Fruit fly (Drosophila melanogaster): ENCODE measurements around the gene tant.

Gene tant

DNA sequence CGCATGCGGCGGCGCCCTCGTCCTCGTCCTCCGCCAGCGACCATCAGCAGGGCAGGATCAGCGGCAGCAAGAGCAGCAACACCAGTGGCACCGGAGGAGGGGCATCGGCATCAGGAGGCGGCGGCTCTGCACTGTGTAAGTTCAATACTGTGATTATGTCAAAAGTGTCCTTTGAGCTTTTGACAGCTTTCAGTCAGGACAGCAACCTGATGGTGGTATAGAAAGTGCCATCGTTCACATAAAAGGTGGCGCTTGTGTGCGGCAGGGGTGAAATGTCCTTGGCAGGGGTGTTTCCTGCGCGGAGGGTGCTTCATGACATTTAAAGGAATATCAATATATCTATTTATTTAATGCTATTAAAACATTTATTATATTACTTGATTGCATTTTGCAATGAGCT, 48.7 kb downstream of the tant start:
- TF ChIP-seq ey (GFP tag; optimal IDR thresholded peaks at IDR 0.05) (no peak), CrebA (GFP tag; optimal IDR thresholded peaks at IDR 0.05; ENCODE audit: borderline replicate concordance) (no peak), OdsH (GFP tag; optimal IDR thresholded peaks at IDR 0.05) (no peak), br (GFP tag; optimal IDR thresholded peaks at IDR 0.05) (no peak), h (GFP tag; optimal IDR thresholded peaks at IDR 0.05) (no peak), pan (optimal IDR thresholded peaks at IDR 0.05) (no peak), rgr (GFP tag; optimal IDR thresholded peaks at IDR 0.05) (no peak), Mio (GFP tag; optimal IDR thresholded peaks at IDR 0.05) (no peak), sage (GFP tag; optimal IDR thresholded peaks at IDR 0.05) (no peak), lola (GFP tag; optimal IDR thresholded peaks at IDR 0.05) (no peak), Hr78 (GFP tag; optimal IDR thresholded peaks at IDR 0.05) (no peak), HLH106 (tag; optimal IDR thresholded peaks at IDR 0.05) (no peak), woc (GFP tag; optimal IDR thresholded peaks at IDR 0.05) (no peak), jim (GFP tag; optimal IDR thresholded peaks at IDR 0.05) (no peak), Jra (GFP tag; optimal IDR thresholded peaks at IDR 0.05) (no peak), usp (GFP tag; optimal IDR thresholded peaks at IDR 0.05) (no peak), Dif (GFP tag; optimal IDR thresholded peaks at IDR 0.05; ENCODE audit: partially characterized antibody) (no peak)

DNA sequence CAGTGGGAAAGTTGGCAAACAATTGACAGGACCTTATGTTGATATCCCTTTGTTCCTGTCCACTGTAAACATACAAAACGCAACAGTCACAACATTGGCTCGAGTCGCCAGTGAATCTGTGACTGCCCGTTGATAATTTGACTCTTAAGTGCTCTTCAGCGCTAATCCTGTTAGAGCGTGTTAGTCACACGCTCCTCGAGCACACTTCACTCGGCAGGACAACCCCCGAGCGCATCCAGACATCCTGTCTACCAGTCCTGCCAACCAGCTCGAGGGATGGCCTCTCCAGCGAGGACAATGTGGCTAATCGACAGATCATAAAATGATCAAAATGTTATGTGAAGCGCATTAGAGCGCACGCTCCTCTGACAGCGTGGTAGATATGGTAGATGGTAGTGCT, 49.6 kb downstream of the tant start:
- TF ChIP-seq fru (GFP tag; optimal IDR thresholded peaks at IDR 0.05) = no peak
- TF ChIP-seq Hnf4 (GFP tag; optimal IDR thresholded peaks at IDR 0.05) = no peak
- no peak for TF ChIP-seq dsf (GFP tag; optimal IDR thresholded peaks at IDR 0.05; ENCODE audit: borderline replicate concordance)
- TF ChIP-seq ey (GFP tag; optimal IDR thresholded peaks at IDR 0.05) = no peak
- TF ChIP-seq CG32264 (GFP tag; optimal IDR thresholded peaks at IDR 0.05) = no peak
- no peak for TF ChIP-seq foxo (GFP tag; optimal IDR thresholded peaks at IDR 0.05)

DNA sequence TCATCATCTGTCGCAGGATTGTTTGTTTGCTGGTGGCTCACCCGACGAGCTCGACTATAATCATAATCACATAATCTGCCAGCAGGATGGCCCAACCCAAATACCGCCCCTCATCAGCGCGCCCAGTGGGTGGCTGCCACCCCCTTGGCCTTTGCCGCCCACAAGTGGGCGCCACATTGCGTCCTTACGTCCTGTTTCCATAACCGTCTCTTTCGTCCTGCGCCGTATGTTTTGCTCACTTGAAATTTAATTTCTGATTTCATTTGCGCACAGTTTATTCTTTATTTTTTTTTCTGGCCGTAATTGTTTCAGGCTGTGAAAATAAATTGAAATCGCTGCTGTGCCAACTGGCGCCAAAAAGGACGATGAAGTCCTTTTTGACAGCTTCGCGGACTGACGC, 50.5 kb downstream of the tant start:
- no peak for TF ChIP-seq Dif (GFP tag; optimal IDR thresholded peaks at IDR 0.05; ENCODE audit: partially characterized antibody)
- no peak for TF ChIP-seq GATAd (GFP tag; optimal IDR thresholded peaks at IDR 0.05)
- TF ChIP-seq psq (GFP tag; optimal IDR thresholded peaks at IDR 0.05) = no peak
- TF ChIP-seq HLH106 (tag; optimal IDR thresholded peaks at IDR 0.05) = no peak
- no peak for TF ChIP-seq pan (optimal IDR thresholded peaks at IDR 0.05)
- TF ChIP-seq Mio (GFP tag; optimal IDR thresholded peaks at IDR 0.05) = no peak
- no peak for TF ChIP-seq rgr (GFP tag; optimal IDR thresholded peaks at IDR 0.05)
- TF ChIP-seq sage (GFP tag; optimal IDR thresholded peaks at IDR 0.05) = no peak
- TF ChIP-seq sv (GFP tag; optimal IDR thresholded peaks at IDR 0.05) = no peak
- TF ChIP-seq dsf (GFP tag; optimal IDR thresholded peaks at IDR 0.05; ENCODE audit: borderline replicate concordance) = no peak
- no peak for TF ChIP-seq N (GFP tag; optimal IDR thresholded peaks at IDR 0.05)
- no peak for TF ChIP-seq woc (GFP tag; optimal IDR thresholded peaks at IDR 0.05)
- no peak for TF ChIP-seq Myc (optimal IDR thresholded peaks at IDR 0.05)
- TF ChIP-seq CrebA (GFP tag; optimal IDR thresholded peaks at IDR 0.05; ENCODE audit: borderline replicate concordance) = no peak
- TF ChIP-seq dmrt93B (GFP tag; optimal IDR thresholded peaks at IDR 0.05) = no peak
- no peak for TF ChIP-seq Abd-B (GFP tag; optimal IDR thresholded peaks at IDR 0.05)
- TF ChIP-seq Rel (GFP tag; optimal IDR thresholded peaks at IDR 0.05) = no peak
- no peak for TF ChIP-seq Rel (tag; optimal IDR thresholded peaks at IDR 0.05)
- no peak for TF ChIP-seq usp (GFP tag; optimal IDR thresholded peaks at IDR 0.05)
- TF ChIP-seq h (GFP tag; optimal IDR thresholded peaks at IDR 0.05) = no peak
- TF ChIP-seq Hnf4 (GFP tag; optimal IDR thresholded peaks at IDR 0.05) = no peak

Data from whole organism, wandering third instar larva.